Fruit fly (Drosophila melanogaster) whole organism, adult: ENCODE measurements around the gene Ir100a.

Experiments used
- CG11617 ChIP-seq: fragments of 200-800 bp; sonication (Bioruptor generic); optimal IDR thresholded peaks from 2 replicates; lab custom pipeline; 2017; ENCODE audit warnings: mild to moderate bottlenecking, missing biosample characterization, missing genetic modification reagents, missing genetic modification characterization
- CG12768 ChIP-seq: fragments of 200-800 bp; sonication (Bioruptor generic); optimal IDR thresholded peaks from 2 replicates; lab custom pipeline; 2017; ENCODE audit warnings: missing biosample characterization, missing genetic modification characterization, mild to moderate bottlenecking, moderate library complexity, missing genetic modification reagents
- CG14711 ChIP-seq: fragments of 200-800 bp; sonication (Bioruptor generic); optimal IDR thresholded peaks from 2 replicates; lab custom pipeline; 2018; ENCODE audit warnings: missing biosample characterization, mild to moderate bottlenecking, missing genetic modification characterization, moderate library complexity
- CG1620 ChIP-seq: fragments of 200-800 bp; sonication (Bioruptor generic); optimal IDR thresholded peaks from 2 replicates; lab custom pipeline; 2016; ENCODE audit warnings: missing biosample characterization, missing genetic modification characterization
- CG5204 ChIP-seq: fragments of 200-800 bp; sonication (Bioruptor generic); optimal IDR thresholded peaks from 2 replicates; lab custom pipeline; 2016; ENCODE audit warnings: missing biosample characterization, missing genetic modification characterization
- CG7101 ChIP-seq: fragments of 200-800 bp; sonication (Bioruptor generic); optimal IDR thresholded peaks from 2 replicates; lab custom pipeline; 2018; ENCODE audit warnings: missing biosample characterization, mild to moderate bottlenecking, missing genetic modification characterization, moderate library complexity
- Clk ChIP-seq: fragments of 200-800 bp; sonication (Bioruptor generic); optimal IDR thresholded peaks from 2 replicates; lab custom pipeline; 2017; ENCODE audit warnings: missing biosample characterization, missing genetic modification characterization
- Hr96 ChIP-seq: fragments of 200-800 bp; sonication (Bioruptor generic); optimal IDR thresholded peaks from 2 replicates; lab custom pipeline; 2016; ENCODE audit warnings: missing biosample characterization, missing genetic modification characterization
- cnc ChIP-seq, 2 experiments: fragments of >200 bp; optimal IDR thresholded peaks; 2 replicates each; lab custom pipeline; 2017
- kay ChIP-seq: fragments of 200-800 bp; sonication (Bioruptor generic); peaks from one replicate; lab custom pipeline; 2016; ENCODE audit warnings: missing biosample characterization, missing genetic modification characterization, borderline replicate concordance
- ovo ChIP-seq: fragments of 200-800 bp; sonication (Bioruptor generic); optimal IDR thresholded peaks from 2 replicates; lab custom pipeline; 2016; ENCODE audit warnings: missing biosample characterization, missing genetic modification characterization
- pad ChIP-seq: fragments of 200-800 bp; sonication (Bioruptor generic); optimal IDR thresholded peaks from 3 replicates; lab custom pipeline; 2017; ENCODE audit warnings: missing biosample characterization, missing genetic modification characterization, mild to moderate bottlenecking, moderate library complexity, missing genetic modification reagents
- tj ChIP-seq: fragments of 200-800 bp; sonication (Bioruptor generic); optimal IDR thresholded peaks from 3 replicates; lab custom pipeline; 2017; ENCODE audit warnings: missing biosample characterization, mild to moderate bottlenecking, missing genetic modification characterization, moderate library complexity

DNA sequence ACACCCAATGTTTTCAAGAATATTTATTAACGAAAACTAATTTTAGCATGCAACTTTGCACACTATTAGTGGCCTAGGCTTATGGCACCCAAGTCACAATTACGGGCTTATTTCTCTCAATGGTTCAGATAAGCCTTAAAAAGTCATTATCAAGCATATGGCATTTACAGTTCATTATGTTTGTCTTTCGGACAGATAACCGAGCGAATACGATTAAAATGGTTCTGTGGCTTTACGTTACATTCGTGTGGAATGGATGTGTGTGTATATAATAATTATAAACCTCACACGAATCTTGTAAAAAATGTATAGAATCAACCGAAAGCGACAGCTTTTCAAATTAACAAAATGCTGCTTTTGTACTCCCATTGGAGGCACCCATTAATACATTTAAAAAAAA lies 7.8 kb downstream of the Ir100a start:
- no peak for TF ChIP-seq pad (GFP tag; lab: Kevin White, UChicago)
- TF ChIP-seq CG14711 = no peak
- TF ChIP-seq CG5204 (GFP tag; lab: Kevin White, UChicago) = no peak
- TF ChIP-seq CG1620 (GFP tag; lab: Kevin White, UChicago) = no peak
- TF ChIP-seq CG11617 (GFP tag; lab: Kevin White, UChicago) = no peak
- TF ChIP-seq Hr96 (GFP tag; lab: Kevin White, UChicago) = no peak
- no peak for TF ChIP-seq kay (GFP tag; lab: Kevin White, UChicago)
- TF ChIP-seq CG7101 (tag; lab: Kevin White, UChicago) = no peak
- TF ChIP-seq CG12768 = no peak
- no peak for TF ChIP-seq Clk (GFP tag; lab: Kevin White, UChicago)
- TF ChIP-seq ovo (GFP tag; lab: Kevin White, UChicago) = no peak
- TF ChIP-seq cnc (optimal IDR thresholded peaks at IDR 0.05; lab: Kevin White, UChicago) = no peak
- no peak for TF ChIP-seq tj (GFP tag; lab: Kevin White, UChicago)
